Fruit fly (Drosophila melanogaster) whole organism, embryonic: ENCODE results near the gene scpr-C.
A peak's percentile ranks its signal among the peaks of the same experiment; 100 is the strongest.

Experiments
- Bdp1 ChIP-seq: fragments of 200-800 bp; sonication (Bioruptor generic); optimal IDR thresholded peaks from 3 replicates; lab custom pipeline; 2016; ENCODE audit warnings: missing biosample characterization, missing genetic modification characterization
- BtbVII ChIP-seq: fragments of 200-800 bp; sonication (Bioruptor generic); optimal IDR thresholded peaks from 3 replicates; lab custom pipeline; 2017; ENCODE audit warnings: missing biosample characterization, mild to moderate bottlenecking, missing genetic modification characterization
- CG10274 ChIP-seq: fragments of 200-800 bp; sonication (Bioruptor generic); optimal IDR thresholded peaks from 3 replicates; lab custom pipeline; 2017; ENCODE audit warnings: missing biosample characterization, mild to moderate bottlenecking, missing genetic modification characterization
- CG10366 ChIP-seq: fragments of 200-800 bp; sonication (Bioruptor generic); IDR thresholded peaks from 2 replicates; pipeline ENCODE4 v1.3.6; 2022; ENCODE audit warnings: missing biosample characterization, missing genetic modification characterization
- CG11085 ChIP-seq: fragments of 200-800 bp; sonication (Bioruptor generic); IDR thresholded peaks from 2 replicates; pipeline ENCODE4 v1.3.6; 2022; ENCODE audit warnings: missing biosample characterization, missing genetic modification characterization
- CG11247 ChIP-seq: fragments of 200-800 bp; sonication (Bioruptor generic); IDR thresholded peaks from 2 replicates; pipeline ENCODE4 v1.3.6; 2022; ENCODE audit warnings: missing biosample characterization, missing genetic modification characterization
- CG1233 ChIP-seq: fragments of 200-800 bp; sonication (Bioruptor generic); optimal IDR thresholded peaks from 4 replicates; lab custom pipeline; 2018; ENCODE audit warnings: missing biosample characterization, mild to moderate bottlenecking, missing genetic modification characterization
- CG14014 ChIP-seq: fragments of 200-800 bp; sonication (Bioruptor generic); IDR thresholded peaks from 2 replicates; pipeline ENCODE4 v1.3.6; 2022; ENCODE audit warnings: missing biosample characterization, missing genetic modification characterization
- CG14050 ChIP-seq: fragments of 200-800 bp; sonication (Bioruptor generic); IDR thresholded peaks from 3 replicates; pipeline ENCODE4 v1.3.6; 2022; ENCODE audit warnings: missing biosample characterization, missing genetic modification characterization
- CG1602 ChIP-seq: fragments of 200-800 bp; sonication (Bioruptor generic); optimal IDR thresholded peaks from 3 replicates; lab custom pipeline; 2016; ENCODE audit warnings: missing biosample characterization, missing genetic modification characterization
- CG18011 ChIP-seq: fragments of 200-800 bp; sonication (Bioruptor generic); optimal IDR thresholded peaks from 2 replicates; lab custom pipeline; 2017; ENCODE audit warnings: missing biosample characterization, missing genetic modification characterization, mild to moderate bottlenecking, moderate library complexity, missing genotype
- CG18262 ChIP-seq: fragments of 200-800 bp; optimal IDR thresholded peaks from 3 replicates; lab custom pipeline; 2019; ENCODE audit warnings: missing biosample characterization, mild to moderate bottlenecking, missing genetic modification characterization, moderate library complexity
- CG2199 ChIP-seq: fragments of 200-800 bp; sonication (Bioruptor generic); IDR thresholded peaks from 3 replicates; pipeline ENCODE4 v1.3.6; 2022; ENCODE audit warnings: missing biosample characterization, missing genetic modification characterization
- CG30020 ChIP-seq: fragments of 200-800 bp; optimal IDR thresholded peaks from 2 replicates; lab custom pipeline; 2019; ENCODE audit warnings: missing biosample characterization, mild to moderate bottlenecking, missing genetic modification characterization, moderate library complexity
- CG30403 ChIP-seq: fragments of 200-800 bp; sonication (Bioruptor generic); optimal IDR thresholded peaks from 3 replicates; lab custom pipeline; 2016; ENCODE audit warnings: missing biosample characterization, missing genetic modification characterization
- CG32532 ChIP-seq: fragments of 200-800 bp; sonication (Bioruptor generic); IDR thresholded peaks from 2 replicates; pipeline ENCODE4 v1.3.6; 2022; ENCODE audit warnings: missing biosample characterization, missing genetic modification characterization
- CG3407 ChIP-seq: fragments of 200-800 bp; sonication (Bioruptor generic); optimal IDR thresholded peaks from 2 replicates; lab custom pipeline; 2018; ENCODE audit warnings: missing biosample characterization, mild to moderate bottlenecking, missing genetic modification characterization
- CG7556 ChIP-seq: fragments of 200-800 bp; sonication (Bioruptor generic); optimal IDR thresholded peaks from 2 replicates; lab custom pipeline; 2017; ENCODE audit warnings: missing biosample characterization, mild to moderate bottlenecking, missing genetic modification characterization
- CG8281 ChIP-seq: fragments of 200-800 bp; sonication (Bioruptor generic); optimal IDR thresholded peaks from 2 replicates; lab custom pipeline; 2018; ENCODE audit warnings: missing biosample characterization, mild to moderate bottlenecking, missing genetic modification characterization, moderate library complexity
- CG8388 ChIP-seq: fragments of 200-800 bp; sonication (Bioruptor generic); optimal IDR thresholded peaks from 2 replicates; lab custom pipeline; 2019; ENCODE audit warnings: missing biosample characterization, mild to moderate bottlenecking, missing genetic modification characterization, moderate library complexity
- CG8944 ChIP-seq: fragments of 200-800 bp; sonication (Bioruptor generic); optimal IDR thresholded peaks from 3 replicates; lab custom pipeline; 2016; ENCODE audit warnings: missing biosample characterization, missing genetic modification characterization
- D19A ChIP-seq: fragments of 200-800 bp; optimal IDR thresholded peaks from 3 replicates; lab custom pipeline; 2019; ENCODE audit warnings: missing biosample characterization, mild to moderate bottlenecking, missing genetic modification characterization, moderate library complexity
- Dfd ChIP-seq, 2 experiments: fragments of >200 bp; optimal IDR thresholded peaks; 2 replicates each; lab custom pipeline; 2017; ENCODE audit warnings: missing biosample characterization in 2 of 2, missing genetic modification characterization in 2 of 2
- Dip3 ChIP-seq: fragments of 200-800 bp; sonication (Bioruptor generic); optimal IDR thresholded peaks from 3 replicates; lab custom pipeline; 2016; ENCODE audit warnings: missing biosample characterization, missing genetic modification characterization
- E2f2 ChIP-seq: fragments of 200-800 bp; sonication (Bioruptor generic); IDR thresholded peaks from 2 replicates; pipeline ENCODE4 v1.3.6; 2022; ENCODE audit warnings: missing biosample characterization, missing genetic modification characterization
- Hand ChIP-seq: fragments of 200-800 bp; sonication (Bioruptor generic); optimal IDR thresholded peaks from 2 replicates; lab custom pipeline; 2017; ENCODE audit warnings: mild to moderate bottlenecking, missing biosample characterization, missing genetic modification reagents, missing genetic modification characterization
- Hmr ChIP-seq: fragments of 200-800 bp; sonication (Bioruptor generic); optimal IDR thresholded peaks from 3 replicates; lab custom pipeline; 2017; ENCODE audit warnings: mild to moderate bottlenecking, missing biosample characterization, missing genetic modification reagents, missing genetic modification characterization
- Hr3 ChIP-seq: fragments of 200-800 bp; sonication (Bioruptor generic); optimal IDR thresholded peaks from 3 replicates; lab custom pipeline; 2016; ENCODE audit warnings: missing biosample characterization, missing genetic modification characterization
- Med ChIP-seq: fragments of 200-800 bp; sonication (Bioruptor generic); peaks from one replicate; lab custom pipeline; 2016; ENCODE audit warnings: missing biosample characterization, missing genetic modification characterization, mild to moderate bottlenecking, inconsistent platforms, moderate library complexity
- NK7.1 ChIP-seq: fragments of 200-800 bp; sonication (Bioruptor generic); optimal IDR thresholded peaks from 3 replicates; lab custom pipeline; 2016; ENCODE audit warnings: missing biosample characterization, missing genetic modification characterization
- Nf-YC ChIP-seq: fragments of 200-800 bp; optimal IDR thresholded peaks from 3 replicates; lab custom pipeline; 2019; ENCODE audit warnings: missing biosample characterization, mild to moderate bottlenecking, missing genetic modification characterization, moderate library complexity
- Optix ChIP-seq: fragments of 200-800 bp; sonication (Bioruptor generic); IDR thresholded peaks from 3 replicates; pipeline ENCODE4 v1.3.6; 2022; ENCODE audit warnings: missing biosample characterization, missing genetic modification characterization
- Rx ChIP-seq: fragments of 200-800 bp; sonication (Bioruptor generic); IDR thresholded peaks from 2 replicates; pipeline ENCODE4 v1.3.6; 2022; ENCODE audit warnings: missing biosample characterization, missing genetic modification characterization
- Sry-δ ChIP-seq: fragments of 200-800 bp; sonication (Bioruptor generic); optimal IDR thresholded peaks from 2 replicates; lab custom pipeline; 2016; ENCODE audit warnings: missing biosample characterization, missing genetic modification characterization
- fd64A ChIP-seq: fragments of 200-800 bp; sonication (Bioruptor generic); optimal IDR thresholded peaks from 3 replicates; lab custom pipeline; 2018; ENCODE audit warnings: missing biosample characterization, mild to moderate bottlenecking, missing genetic modification characterization
- kay ChIP-seq: fragments of 200-800 bp; sonication (Bioruptor generic); optimal IDR thresholded peaks from 2 replicates; lab custom pipeline; 2016; ENCODE audit warnings: missing biosample characterization, missing genetic modification characterization
- lab ChIP-seq: fragments of 200-800 bp; sonication (Bioruptor generic); optimal IDR thresholded peaks from 3 replicates; lab custom pipeline; 2017; ENCODE audit warnings: missing biosample characterization, missing genetic modification characterization, mild to moderate bottlenecking, moderate library complexity, missing genetic modification reagents
- lilli ChIP-seq: fragments of 200-800 bp; sonication (Bioruptor generic); optimal IDR thresholded peaks from 3 replicates; lab custom pipeline; 2016; ENCODE audit warnings: missing biosample characterization, missing genetic modification characterization
- org-1 ChIP-seq: fragments of 200-800 bp; sonication (Bioruptor generic); optimal IDR thresholded peaks from 2 replicates; lab custom pipeline; 2017; ENCODE audit warnings: missing biosample characterization, missing genetic modification characterization
- pan ChIP-seq, 4 experiments: fragments of >200 bp in 3 of 4; fragments of 200-800 bp in 1 of 4; sonication (Bioruptor generic) in 1 of 4; optimal IDR thresholded peaks in 3 of 4; IDR thresholded peaks in 1 of 4; 2 replicates each; pipeline versions ENCODE4 v1.3.6 to Lab custom; 2017 to 2022; ENCODE audit warnings: missing biosample characterization in 2 of 4, missing genetic modification characterization in 2 of 4, mixed read lengths in 1 of 4
- peb ChIP-seq: fragments of 200-800 bp; sonication (Bioruptor generic); IDR thresholded peaks from 2 replicates; pipeline ENCODE4 v1.3.6; 2022; ENCODE audit warnings: missing biosample characterization, missing genetic modification characterization
- pho ChIP-seq: fragments of 200-800 bp; sonication (Bioruptor generic); optimal IDR thresholded peaks from 2 replicates; lab custom pipeline; 2016; ENCODE audit warnings: missing biosample characterization, missing genetic modification characterization
- prd ChIP-seq, 3 experiments: fragments of >200 bp in 2 of 3; fragments of 200-800 bp in 1 of 3; sonication (Bioruptor generic) in 1 of 3; optimal IDR thresholded peaks in 2 of 3; IDR thresholded peaks in 1 of 3; 2 replicates in 2 of 3; 3 replicates in 1 of 3; pipeline versions ENCODE4 v1.3.6 to Lab custom; 2017 to 2022; ENCODE audit warnings: missing biosample characterization in 1 of 3, missing genetic modification characterization in 1 of 3
- salm ChIP-seq: fragments of 200-800 bp; sonication (Bioruptor generic); optimal IDR thresholded peaks from 2 replicates; lab custom pipeline; 2018; ENCODE audit warnings: missing biosample characterization, mild to moderate bottlenecking, missing genetic modification characterization
- sisA ChIP-seq: fragments of 200-800 bp; sonication (Bioruptor generic); IDR thresholded peaks from 2 replicates; pipeline ENCODE4 v1.3.6; 2022; ENCODE audit warnings: missing biosample characterization, missing genetic modification characterization
- sug ChIP-seq: fragments of 200-800 bp; optimal IDR thresholded peaks from 2 replicates; lab custom pipeline; 2019; ENCODE audit warnings: missing biosample characterization, mild to moderate bottlenecking, missing genetic modification characterization, moderate library complexity
- tgo ChIP-seq: fragments of 200-800 bp; sonication (Bioruptor generic); IDR thresholded peaks from 3 replicates; pipeline ENCODE4 v1.3.6; 2022; ENCODE audit warnings: missing biosample characterization, missing genetic modification characterization
- tin ChIP-seq: fragments of 200-800 bp; sonication (Bioruptor generic); optimal IDR thresholded peaks from 3 replicates; lab custom pipeline; 2016; ENCODE audit warnings: missing biosample characterization, missing genetic modification characterization
- wor ChIP-seq: fragments of 200-800 bp; sonication (Bioruptor generic); IDR thresholded peaks from 2 replicates; pipeline ENCODE4 v1.3.6; 2022; ENCODE audit warnings: missing biosample characterization, missing genetic modification characterization
- zfh1 ChIP-seq: fragments of 200-800 bp; sonication (Bioruptor generic); IDR thresholded peaks from 3 replicates; pipeline ENCODE4 v1.3.6; 2022; ENCODE audit warnings: missing biosample characterization, missing genetic modification characterization

Gene scpr-C

DNA sequence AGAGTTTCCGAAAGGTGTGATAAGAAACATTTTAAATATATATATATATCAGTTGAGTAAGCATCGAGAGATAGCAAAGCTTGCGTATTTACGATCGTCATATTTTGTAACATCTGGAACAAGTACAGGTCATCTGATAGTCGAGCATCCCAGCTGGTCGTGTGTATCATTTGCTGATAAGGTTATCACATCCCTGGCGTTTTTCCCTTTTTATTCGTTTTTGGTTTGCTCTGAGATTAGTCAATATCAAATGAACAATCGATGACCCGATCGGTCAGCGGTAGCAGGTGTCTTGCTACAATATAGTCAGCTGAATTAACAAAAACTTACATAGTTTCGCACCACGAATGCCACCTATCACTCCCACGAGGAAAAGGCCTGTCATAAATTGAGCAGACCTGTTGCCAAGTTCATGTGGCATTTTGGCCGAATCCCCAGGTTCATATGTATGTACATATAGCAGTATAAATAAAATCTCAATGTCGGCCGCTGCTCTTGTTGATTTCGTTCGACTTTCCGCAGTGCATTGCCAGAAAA is 24.4 kb upstream of the scpr-C start (continued):
- TF ChIP-seq Hand (GFP tag; lab: Kevin White, UChicago) (peak; percentile 60), salm (peak; percentile 20), CG14050 (peak; percentile 29; the same call in 2 of the 3 replicates), wor (GFP tag; lab: Robert Waterston, UW) (peak; percentile 21; the same call in 1 of the 2 replicates), Optix (0 out of 3 replicates have a peak, but pooled peaks have one; percentile 5), CG14014 (no peak), CG11247 (GFP tag; lab: Robert Waterston, UW) (peak; percentile 57), tgo (GFP tag; lab: Robert Waterston, UW) (peak; percentile 61; the same call in 2 of the 3 replicates), sisA (peak; percentile 55), CG8944 (GFP tag; lab: Kevin White, UChicago) (no peak), CG1233 (GFP tag; lab: Kevin White, UChicago) (peak; percentile 58), CG18262 (tag; lab: Kevin White, UChicago) (peak; percentile 50), Nf-YC (tag; lab: Kevin White, UChicago) (no peak), Bdp1 (GFP tag; lab: Kevin White, UChicago) (no peak), CG2199 (GFP tag; lab: Robert Waterston, UW) (no peak), CG8281 (tag; lab: Kevin White, UChicago) (peak; percentile 2), CG10366 (GFP tag; lab: Robert Waterston, UW) (peak; percentile 67), CG30020 (tag; lab: Kevin White, UChicago) (no peak), CG18011 (GFP tag; lab: Kevin White, UChicago) (no peak), kay (GFP tag; lab: Kevin White, UChicago) (peak; percentile 53), Dfd (GFP tag; optimal IDR thresholded peaks at IDR 0.05; lab: Kevin White, UChicago) (no peak), peb (GFP tag; lab: Robert Waterston, UW) (no peak), D19A (tag; lab: Kevin White, UChicago) (peak; percentile 59), Hr3 (GFP tag; lab: Kevin White, UChicago) (peak; percentile 41), Sry-δ (GFP tag; lab: Kevin White, UChicago) (no peak), NK7.1 (peak; percentile 13), CG30403 (GFP tag; lab: Kevin White, UChicago) (peak; percentile 59), CG8388 (GFP tag; lab: Kevin White, UChicago) (peak; percentile 17), prd (optimal IDR thresholded peaks at IDR 0.05; lab: Kevin White, UChicago) (no peak), prd (GFP tag; IDR thresholded peaks at IDR 0.05; lab: Robert Waterston, UW) (peak; percentile 67), Rx (GFP tag; lab: Robert Waterston, UW) (no peak), fd64A (GFP tag; lab: Kevin White, UChicago) (no peak), pan (optimal IDR thresholded peaks at IDR 0.05; lab: Kevin White, UChicago) (no peak), pan (GFP tag; optimal IDR thresholded peaks at IDR 0.05 in 1 of 2, IDR thresholded peaks at IDR 0.05 in 1 of 2) (peak in 1 of 2 experiments; percentile 69), zfh1 (GFP tag; lab: Robert Waterston, UW) (peak; percentile 58; the same call in 1 of the 3 replicates), CG3407 (GFP tag; lab: Kevin White, UChicago) (peak; percentile 25), pho (GFP tag; lab: Kevin White, UChicago) (no peak), CG32532 (peak; percentile 68), Hmr (GFP tag; lab: Kevin White, UChicago) (peak; percentile 70), Med (GFP tag; lab: Kevin White, UChicago) (peak; percentile 77), tin (peak; percentile 5), BtbVII (GFP tag; lab: Kevin White, UChicago) (peak; percentile 9), CG1602 (GFP tag; lab: Kevin White, UChicago) (peak; percentile 9), lilli (peak; percentile 51), CG7556 (peak; percentile 51), sug (tag; lab: Kevin White, UChicago) (peak; percentile 74), Dip3 (peak; percentile 39), E2f2 (peak; percentile 19; the same call in 1 of the 2 replicates), CG10274 (GFP tag; lab: Kevin White, UChicago) (peak; percentile 13), org-1 (GFP tag; lab: Kevin White, UChicago) (no peak), lab (GFP tag; lab: Kevin White, UChicago) (peak; percentile 81), CG11085 (GFP tag; lab: Robert Waterston, UW) (no peak)
